Fruit fly (Drosophila melanogaster): Measurements from ENCODE around the gene CG10866.

- TF ChIP-seq usp (GFP tag; optimal IDR thresholded peaks at IDR 0.05), result no peak
- TF ChIP-seq Dll (optimal IDR thresholded peaks at IDR 0.05), result no peak
- no peak for TF ChIP-seq CG8478 (optimal IDR thresholded peaks at IDR 0.05)
- no peak for TF ChIP-seq psq (optimal IDR thresholded peaks at IDR 0.05)
- no peak for TF ChIP-seq pan (optimal IDR thresholded peaks at IDR 0.05)
These were observed 50.4 kb downstream of the CG10866 start for dm6 chr3L:3887392-3887791.

All from whole organism.